Fruit fly (Drosophila melanogaster): ENCODE measurements around the gene beg.
A peak's percentile ranks its signal among the peaks of the same experiment; 100 is the strongest.

The beg gene

DNA sequence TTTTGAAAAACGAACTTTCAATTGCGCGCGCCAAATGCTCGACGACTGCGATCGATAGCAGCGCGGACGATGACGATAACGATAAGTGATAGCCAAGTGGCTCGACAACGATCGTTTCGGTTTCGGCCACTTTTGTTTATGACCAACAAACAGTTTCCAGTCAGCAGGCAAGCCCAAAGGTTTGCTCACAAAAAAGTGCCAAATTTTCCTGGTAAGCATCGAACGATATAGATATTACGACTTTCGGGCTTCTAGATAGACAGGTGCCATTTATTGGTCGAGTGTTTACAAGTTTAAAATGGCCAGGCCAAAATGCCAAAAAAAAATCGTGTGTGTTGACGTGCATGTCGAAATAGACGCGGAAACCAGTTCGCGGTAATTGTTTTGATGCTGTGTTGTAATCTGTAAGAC is 20.0 kb downstream of the beg start, which contains the start of gene CG7724 (continued):
- no peak for TF ChIP-seq so (GFP tag; IDR thresholded peaks at IDR 0.05)
- TF ChIP-seq sna (GFP tag; IDR thresholded peaks at IDR 0.05; ENCODE audit: partially characterized antibody): peak; percentile 89
- no peak for TF ChIP-seq CG7556 (GFP tag; optimal IDR thresholded peaks at IDR 0.05)
- TF ChIP-seq slp2 (GFP tag; optimal IDR thresholded peaks at IDR 0.05): no peak
- TF ChIP-seq cas (GFP tag; IDR thresholded peaks at IDR 0.05): no peak
- TF ChIP-seq tin (GFP tag; optimal IDR thresholded peaks at IDR 0.05): no peak
- TF ChIP-seq D19B (GFP tag; optimal IDR thresholded peaks at IDR 0.05): no peak
- TF ChIP-seq Hey (tag; optimal IDR thresholded peaks at IDR 0.05): no peak
- no peak for TF ChIP-seq CG5953 (GFP tag; IDR thresholded peaks at IDR 0.05)
- TF ChIP-seq B-H1 (GFP tag; IDR thresholded peaks at IDR 0.05): no peak; the same call in 2 of the 3 replicates
- TF ChIP-seq ro (GFP tag; IDR thresholded peaks at IDR 0.05): no peak
- TF ChIP-seq CG4424 (GFP tag; optimal IDR thresholded peaks at IDR 0.05): no peak
- no peak for TF ChIP-seq gt (GFP tag; IDR thresholded peaks at IDR 0.05)
- TF ChIP-seq bigmax (GFP tag; optimal IDR thresholded peaks at IDR 0.05): no peak
- no peak for TF ChIP-seq CG16815 (GFP tag; optimal IDR thresholded peaks at IDR 0.05)
- no peak for TF ChIP-seq Bdp1 (GFP tag; optimal IDR thresholded peaks at IDR 0.05)
- TF ChIP-seq CG2116 (GFP tag; optimal IDR thresholded peaks at IDR 0.05): peak; percentile 57
- TF ChIP-seq CG6272 (GFP tag; IDR thresholded peaks at IDR 0.05): no peak
- TF ChIP-seq ERR (GFP tag; optimal IDR thresholded peaks at IDR 0.05): no peak
- TF ChIP-seq crp (GFP tag; optimal IDR thresholded peaks at IDR 0.05): no peak
- TF ChIP-seq Camta (GFP tag; optimal IDR thresholded peaks at IDR 0.05): no peak
- TF ChIP-seq NK7.1 (GFP tag; optimal IDR thresholded peaks at IDR 0.05): no peak
- TF ChIP-seq NC2β (GFP tag; optimal IDR thresholded peaks at IDR 0.05): no peak
- no peak for TF ChIP-seq pan (optimal IDR thresholded peaks at IDR 0.05)
- TF ChIP-seq pan (GFP tag; optimal IDR thresholded peaks at IDR 0.05 in 1 of 2, IDR thresholded peaks at IDR 0.05 in 1 of 2): no peak
- no peak for TF ChIP-seq sd (tag; optimal IDR thresholded peaks at IDR 0.05)
- TF ChIP-seq gcm (GFP tag; optimal IDR thresholded peaks at IDR 0.05): no peak
- TF ChIP-seq prd (optimal IDR thresholded peaks at IDR 0.05): no peak
- TF ChIP-seq prd (GFP tag; IDR thresholded peaks at IDR 0.05): no peak
- TF ChIP-seq eyg (GFP tag; optimal IDR thresholded peaks at IDR 0.05): no peak
- no peak for TF ChIP-seq fu2 (GFP tag; optimal IDR thresholded peaks at IDR 0.05)
- TF ChIP-seq ftz-f1 (GFP tag; optimal IDR thresholded peaks at IDR 0.05): no peak
- TF ChIP-seq sqz (GFP tag; optimal IDR thresholded peaks at IDR 0.05): no peak
- TF ChIP-seq CG43689 (GFP tag; IDR thresholded peaks at IDR 0.05): no peak
- TF ChIP-seq Sin3A (optimal IDR thresholded peaks at IDR 0.05): no peak
- TF ChIP-seq CG7271 (tag; optimal IDR thresholded peaks at IDR 0.05): no peak
- no peak for TF ChIP-seq Antp (GFP tag; optimal IDR thresholded peaks at IDR 0.05)
- TF ChIP-seq dmrt11E (tag; optimal IDR thresholded peaks at IDR 0.05): no peak
- no peak for TF ChIP-seq Hsf (GFP tag; optimal IDR thresholded peaks at IDR 0.05)
- no peak for TF ChIP-seq Hr39 (optimal IDR thresholded peaks at IDR 0.05)
- TF ChIP-seq CG3838 (GFP tag; optimal IDR thresholded peaks at IDR 0.05): no peak
- no peak for TF ChIP-seq da (GFP tag; optimal IDR thresholded peaks at IDR 0.05)
- no peak for TF ChIP-seq lbe (GFP tag; optimal IDR thresholded peaks at IDR 0.05)
- peak; percentile 22 for TF ChIP-seq Fer1 (GFP tag; optimal IDR thresholded peaks at IDR 0.05)
- TF ChIP-seq stwl (tag; optimal IDR thresholded peaks at IDR 0.05): peak; percentile 72
- no peak for TF ChIP-seq CG14965 (GFP tag; optimal IDR thresholded peaks at IDR 0.05; ENCODE audit: borderline replicate concordance)
- no peak for TF ChIP-seq CG11247 (GFP tag; IDR thresholded peaks at IDR 0.05)
- no peak for TF ChIP-seq CG4820 (GFP tag; optimal IDR thresholded peaks at IDR 0.05)
- TF ChIP-seq Hand (GFP tag; optimal IDR thresholded peaks at IDR 0.05): no peak
- no peak for TF ChIP-seq Kr (GFP tag; optimal IDR thresholded peaks at IDR 0.05)
- TF ChIP-seq bsh (GFP tag; optimal IDR thresholded peaks at IDR 0.05): no peak
- no peak for TF ChIP-seq CG31224 (GFP tag; IDR thresholded peaks at IDR 0.05)
- no peak for TF ChIP-seq danr (GFP tag; IDR thresholded peaks at IDR 0.05)
- TF ChIP-seq CG10462 (GFP tag; optimal IDR thresholded peaks at IDR 0.05): no peak

Measured in whole organism, embryonic.